Worm (Caenorhabditis elegans): Measurements from ENCODE around the gene lea-1.
"Not testable (repeated sequence)": the region's sequence is repeated elsewhere in the genome, so short reads cannot be mapped to it uniquely, and the experiment has no call there.

The lea-1 gene

DNA sequence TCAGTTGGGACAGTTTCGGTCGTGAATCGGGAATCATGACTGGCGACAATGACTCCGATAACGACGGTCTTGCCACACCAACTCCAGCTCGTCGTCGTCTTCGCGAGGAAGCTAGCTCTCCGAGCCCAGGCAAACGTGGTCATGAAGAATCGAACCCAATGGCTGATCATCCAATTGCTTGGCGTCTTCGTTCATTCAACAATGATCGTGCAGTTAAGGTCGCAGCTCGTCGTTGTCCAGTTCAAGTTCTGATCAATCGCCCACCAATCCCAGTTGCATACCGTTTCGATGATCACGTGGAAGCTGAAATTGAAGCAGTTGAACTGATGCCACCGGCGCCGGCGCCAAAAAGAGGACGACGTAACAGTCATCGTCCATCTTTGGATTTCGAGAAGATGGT, 35.5 kb downstream of the lea-1 start:
- TF ChIP-seq egl-43 (GFP tag; IDR thresholded peaks at IDR 0.05) (peak; percentile 22; the same call in 1 of the 2 replicates), daf-8 (GFP tag; IDR thresholded peaks at IDR 0.05) (no peak), hif-1 (tag; optimal IDR thresholded peaks at IDR 0.05) (no peak)

- TF ChIP-seq dmd-8 (GFP tag; IDR thresholded peaks at IDR 0.05) (0 out of 2 replicates have a peak, but pooled peaks have one; percentile 26), set-16 (GFP tag; IDR thresholded peaks at IDR 0.05) (peak; percentile 89), nhr-102 (tag; optimal IDR thresholded peaks at IDR 0.05) (peak; percentile 16), vab-7 (GFP tag; IDR thresholded peaks at IDR 0.05) (0 out of 2 replicates have a peak, but pooled peaks have one; percentile 21), ceh-20 (GFP tag; IDR thresholded peaks at IDR 0.05) (peak; percentile 61; the same call in 1 of the 2 replicates), lin-38 (GFP tag; IDR thresholded peaks at IDR 0.05) (peak; percentile 69), ctbp-1 (GFP tag; IDR thresholded peaks at IDR 0.05) (0 out of 2 replicates have a peak, but pooled peaks have one; percentile 20), mdt-29 (GFP tag; IDR thresholded peaks at IDR 0.05) (peak; percentile 64), ceh-44 (GFP tag; IDR thresholded peaks at IDR 0.05) (0 out of 2 replicates have a peak, but pooled peaks have one; percentile 50), dmd-9 (GFP tag; IDR thresholded peaks at IDR 0.05) (0 out of 2 replicates have a peak, but pooled peaks have one; percentile 36), zfp-3 (GFP tag; conservative IDR thresholded peaks at IDR 0.05) (0 out of 2 replicates have a peak, but pooled peaks have one; percentile 54), dmd-6 (GFP tag; IDR thresholded peaks at IDR 0.05) (peak; percentile 67), hmg-1.1 (GFP tag; IDR thresholded peaks at IDR 0.05) (peak; percentile 64; the same call in 1 of the 2 replicates), T26A8.4 (GFP tag; IDR thresholded peaks at IDR 0.05) (peak; percentile 72), pha-4 (GFP tag; IDR thresholded peaks at IDR 0.05) (peak; percentile 65), lin-29 (GFP tag; IDR thresholded peaks at IDR 0.05) (peak; percentile 51; the same call in 1 of the 2 replicates), Y48G9A.11 (GFP tag; IDR thresholded peaks at IDR 0.05) (peak; percentile 31; the same call in 1 of the 2 replicates), nhr-41 (GFP tag; IDR thresholded peaks at IDR 0.05) (peak; percentile 75; the same call in 1 of the 2 replicates), arid-1 (GFP tag; conservative IDR thresholded peaks at IDR 0.05) (peak; percentile 31; the same call in 1 of the 2 replicates), madf-9 (GFP tag; conservative IDR thresholded peaks at IDR 0.05) (0 out of 2 replicates have a peak, but pooled peaks have one; percentile 56)
- not testable (repeated sequence) for TF ChIP-seq pha-4 (tag; optimal IDR thresholded peaks at IDR 0.05)
These were observed 37.6 kb downstream of the lea-1 start for ce11 chrV:10049192-10049816.

ce11 chrV:10051855-10052254, 40.1 kb downstream of the lea-1 start, which contains the start of gene str-118:
str-118 (plus strand) TSS chrV:10052155.
- no peak for TF ChIP-seq spr-3 (GFP tag; optimal IDR thresholded peaks at IDR 0.05)

DNA sequence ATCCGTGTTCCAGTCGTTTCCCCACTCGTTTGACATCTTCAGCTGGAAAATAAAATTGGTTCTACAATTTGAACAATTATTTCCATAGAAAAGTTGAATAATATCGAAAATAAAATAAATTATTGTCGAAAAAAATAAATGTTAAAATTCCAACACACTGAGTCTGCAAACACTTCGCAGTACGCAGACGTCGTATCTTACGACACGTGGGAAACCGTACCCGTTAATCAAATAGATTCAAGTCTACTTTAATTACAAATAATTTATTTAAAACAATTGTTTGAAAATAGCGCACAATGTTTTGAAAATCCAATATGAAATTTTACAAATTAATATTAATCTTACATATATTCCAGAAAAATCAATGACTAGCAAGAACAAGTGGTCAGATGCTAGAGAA, 43.1 kb downstream of the lea-1 start, which contains the start of gene yif-1:
Gene yif-1 (minus strand): TSS at position 42 of the 400 bp plus-strand sequence.
- no peak for TF ChIP-seq nhr-42 (GFP tag; IDR thresholded peaks at IDR 0.05)
- TF ChIP-seq lsy-2 (tag; optimal IDR thresholded peaks at IDR 0.05): peak in 1 of 2 experiments; percentile 84
- peak; percentile 15 for TF ChIP-seq ces-1 (GFP tag; optimal IDR thresholded peaks at IDR 0.05)

- TF ChIP-seq unc-62 (GFP tag; optimal IDR thresholded peaks at IDR 0.05 in 1 of 2) (peak in 1 of 2 experiments; percentile 75), unc-62 (tag; optimal IDR thresholded peaks at IDR 0.05) (no peak), nhr-237 (tag; optimal IDR thresholded peaks at IDR 0.05) (no peak)
These were observed 47.0 kb downstream of the lea-1 start for ce11 chrV:10058748-10059147.

All from whole organism, L4 larva.